Worm (Caenorhabditis elegans): Measurements from ENCODE around the gene nra-3.

- TF ChIP-seq ref-1 (GFP tag; conservative IDR thresholded peaks at IDR 0.05) (no peak), T22C8.4 (GFP tag; IDR thresholded peaks at IDR 0.05) (no peak), tab-1 (GFP tag; IDR thresholded peaks at IDR 0.05) (no peak), cog-1 (tag; optimal IDR thresholded peaks at IDR 0.05) (no peak), med-1 (GFP tag; optimal IDR thresholded peaks at IDR 0.05; ENCODE audit: insufficient read depth) (no peak), ztf-29 (GFP tag; IDR thresholded peaks at IDR 0.05) (no peak)
Measured at ce11 chrX:9927993-9928392, 3.3 kb downstream of the nra-3 start.

Data from whole organism, midembryonic.